Fruit fly (Drosophila melanogaster) whole organism, embryonic: Measurements from ENCODE around the gene gt.

ENCODE experiments used
- Abd-B ChIP-seq: fragments of 200-800 bp; sonication (Bioruptor generic); optimal IDR thresholded peaks from 2 replicates; lab custom pipeline; 2018; ENCODE audit warnings: missing biosample characterization, mild to moderate bottlenecking, missing genetic modification characterization, moderate library complexity
- CG11085 ChIP-seq: fragments of 200-800 bp; sonication (Bioruptor generic); IDR thresholded peaks from 2 replicates; pipeline ENCODE4 v1.3.6; 2022; ENCODE audit warnings: missing biosample characterization, missing genetic modification characterization
- CG12155 ChIP-seq: fragments of 200-800 bp; sonication (Bioruptor generic); optimal IDR thresholded peaks from 3 replicates; lab custom pipeline; 2016; ENCODE audit warnings: missing biosample characterization, missing genetic modification characterization
- CG12744 ChIP-seq: fragments of 200-800 bp; sonication (Bioruptor generic); optimal IDR thresholded peaks from 2 replicates; lab custom pipeline; 2016; ENCODE audit warnings: missing biosample characterization, missing genetic modification characterization
- CG12942 ChIP-seq: fragments of 200-800 bp; sonication (Bioruptor generic); optimal IDR thresholded peaks from 3 replicates; lab custom pipeline; 2016; ENCODE audit warnings: missing biosample characterization, missing genetic modification characterization
- CG13287 ChIP-seq: fragments of 200-800 bp; sonication (Bioruptor generic); IDR thresholded peaks from 2 replicates; pipeline ENCODE4 v1.3.6; 2022; ENCODE audit warnings: missing biosample characterization, missing genetic modification characterization; ENCODE audit not compliant: partially characterized antibody
- CG13424 ChIP-seq: fragments of 200-800 bp; sonication (Bioruptor generic); optimal IDR thresholded peaks from 2 replicates; lab custom pipeline; 2019; ENCODE audit warnings: missing biosample characterization, mild to moderate bottlenecking, missing genetic modification characterization, moderate library complexity
- CG14441 ChIP-seq: fragments of 200-800 bp; sonication (Bioruptor generic); IDR thresholded peaks from 2 replicates; pipeline ENCODE4 v1.3.6; 2022; ENCODE audit warnings: missing biosample characterization, missing genetic modification characterization
- CG14667 ChIP-seq: fragments of 200-800 bp; sonication (Bioruptor generic); IDR thresholded peaks from 2 replicates; pipeline ENCODE4 v1.3.6; 2022; ENCODE audit warnings: missing biosample characterization, missing genetic modification characterization
- CG14860 ChIP-seq: fragments of 200-800 bp; sonication (Bioruptor generic); IDR thresholded peaks from 3 replicates; pipeline ENCODE4 v1.3.6; 2022; ENCODE audit warnings: missing biosample characterization, missing genetic modification characterization; ENCODE audit not compliant: partially characterized antibody
- CG14965 ChIP-seq: fragments of 200-800 bp; sonication (Bioruptor generic); optimal IDR thresholded peaks from 2 replicates; lab custom pipeline; 2016; ENCODE audit warnings: missing biosample characterization, missing genetic modification characterization, borderline replicate concordance
- CG15514 ChIP-seq: fragments of 200-800 bp; sonication (Bioruptor generic); optimal IDR thresholded peaks from 3 replicates; lab custom pipeline; 2017; ENCODE audit warnings: missing biosample characterization, missing genetic modification characterization, mild to moderate bottlenecking, moderate library complexity, missing genetic modification reagents
- CG17361 ChIP-seq: fragments of 200-800 bp; sonication (Bioruptor generic); IDR thresholded peaks from 3 replicates; pipeline ENCODE4 v1.3.6; 2022; ENCODE audit warnings: missing biosample characterization, missing genetic modification characterization
- CG18599 ChIP-seq: fragments of 200-800 bp; sonication (Bioruptor generic); optimal IDR thresholded peaks from 3 replicates; lab custom pipeline; 2017; ENCODE audit warnings: missing biosample characterization, missing genetic modification characterization, mild to moderate bottlenecking, moderate library complexity, missing genetic modification reagents
- CG32532 ChIP-seq: fragments of 200-800 bp; sonication (Bioruptor generic); IDR thresholded peaks from 2 replicates; pipeline ENCODE4 v1.3.6; 2022; ENCODE audit warnings: missing biosample characterization, missing genetic modification characterization
- CG34376 ChIP-seq: fragments of 200-800 bp; sonication (Bioruptor generic); optimal IDR thresholded peaks from 2 replicates; lab custom pipeline; 2018; ENCODE audit warnings: missing biosample characterization, mild to moderate bottlenecking, missing genetic modification characterization
- CG3995 ChIP-seq: fragments of 200-800 bp; sonication (Bioruptor generic); optimal IDR thresholded peaks from 3 replicates; lab custom pipeline; 2016; ENCODE audit warnings: missing biosample characterization, missing genetic modification characterization
- CG7556 ChIP-seq: fragments of 200-800 bp; sonication (Bioruptor generic); optimal IDR thresholded peaks from 2 replicates; lab custom pipeline; 2017; ENCODE audit warnings: missing biosample characterization, mild to moderate bottlenecking, missing genetic modification characterization
- CG9932 ChIP-seq: fragments of 200-800 bp; sonication (Bioruptor generic); IDR thresholded peaks from 2 replicates; pipeline ENCODE4 v1.3.6; 2022; ENCODE audit warnings: missing biosample characterization, missing genetic modification characterization
- CHES-1-like ChIP-seq: fragments of 200-800 bp; sonication (Bioruptor generic); optimal IDR thresholded peaks from 2 replicates; lab custom pipeline; 2016; ENCODE audit warnings: missing biosample characterization, missing genetic modification characterization
- Dip3 ChIP-seq: fragments of 200-800 bp; sonication (Bioruptor generic); optimal IDR thresholded peaks from 3 replicates; lab custom pipeline; 2016; ENCODE audit warnings: missing biosample characterization, missing genetic modification characterization
- E2f2 ChIP-seq: fragments of 200-800 bp; sonication (Bioruptor generic); IDR thresholded peaks from 2 replicates; pipeline ENCODE4 v1.3.6; 2022; ENCODE audit warnings: missing biosample characterization, missing genetic modification characterization
- Ets65A ChIP-seq: fragments of 200-800 bp; sonication (Bioruptor generic); peaks from one replicate; lab custom pipeline; 2016; ENCODE audit warnings: missing biosample characterization, missing genetic modification characterization
- H15 ChIP-seq: fragments of 200-800 bp; sonication (Bioruptor generic); IDR thresholded peaks from 3 replicates; pipeline ENCODE4 v1.3.6; 2022; ENCODE audit warnings: missing biosample characterization, missing genetic modification characterization
- HHEX ChIP-seq: fragments of 200-800 bp; sonication (Bioruptor generic); optimal IDR thresholded peaks from 3 replicates; lab custom pipeline; 2017; ENCODE audit warnings: missing biosample characterization, mild to moderate bottlenecking, missing genetic modification characterization, missing genetic modification reagents
- Hmx ChIP-seq: fragments of 200-800 bp; sonication (Bioruptor generic); optimal IDR thresholded peaks from 2 replicates; lab custom pipeline; 2016; ENCODE audit warnings: missing biosample characterization, missing genetic modification characterization
- Hr78 ChIP-seq, 2 experiments: fragments of 200-800 bp in 1 of 2; fragments of >200 bp in 1 of 2; sonication (Bioruptor generic) in 1 of 2; optimal IDR thresholded peaks; 2 replicates each; lab custom pipeline; 2017 to 2019; ENCODE audit warnings: missing biosample characterization in 2 of 2, missing genetic modification characterization in 2 of 2, mild to moderate bottlenecking in 1 of 2, moderate library complexity in 1 of 2
- Mes4 ChIP-seq: fragments of 200-800 bp; sonication (Bioruptor generic); optimal IDR thresholded peaks from 2 replicates; lab custom pipeline; 2016; ENCODE audit warnings: missing biosample characterization, missing genetic modification characterization
- Neu2 ChIP-seq: fragments of 200-800 bp; sonication (Bioruptor generic); optimal IDR thresholded peaks from 3 replicates; lab custom pipeline; 2016; ENCODE audit warnings: missing biosample characterization, missing genetic modification characterization, borderline replicate concordance
- Nf-YB ChIP-seq: fragments of 200-800 bp; sonication (Bioruptor generic); optimal IDR thresholded peaks from 3 replicates; lab custom pipeline; 2019; ENCODE audit warnings: missing biosample characterization, mild to moderate bottlenecking, missing genetic modification characterization, moderate library complexity
- Sox102F ChIP-seq: fragments of 200-800 bp; sonication (Bioruptor generic); optimal IDR thresholded peaks from 2 replicates; lab custom pipeline; 2018; ENCODE audit warnings: missing biosample characterization, mild to moderate bottlenecking, missing genetic modification characterization, moderate library complexity
- Taf1 ChIP-seq: fragments of 200-800 bp; sonication (Bioruptor generic); IDR thresholded peaks from 2 replicates; pipeline ENCODE4 v1.3.6; 2022; ENCODE audit warnings: missing biosample characterization, missing genetic modification characterization
- ac ChIP-seq: fragments of 200-800 bp; sonication (Bioruptor generic); optimal IDR thresholded peaks from 3 replicates; lab custom pipeline; 2017; ENCODE audit warnings: missing biosample characterization, mild to moderate bottlenecking, missing genetic modification characterization
- amos ChIP-seq: fragments of 200-800 bp; sonication (Bioruptor generic); IDR thresholded peaks from 2 replicates; pipeline ENCODE4 v1.3.6; 2022; ENCODE audit warnings: missing biosample characterization, missing genetic modification characterization; ENCODE audit not compliant: partially characterized antibody
- ap ChIP-seq: fragments of 200-800 bp; sonication (Bioruptor generic); IDR thresholded peaks from 2 replicates; pipeline ENCODE4 v1.3.6; 2022; ENCODE audit warnings: missing biosample characterization, missing genetic modification characterization
- bigmax ChIP-seq: fragments of 200-800 bp; sonication (Bioruptor generic); optimal IDR thresholded peaks from 2 replicates; lab custom pipeline; 2018; ENCODE audit warnings: missing biosample characterization, mild to moderate bottlenecking, missing genetic modification characterization
- chn ChIP-seq: fragments of 200-800 bp; sonication (Bioruptor generic); optimal IDR thresholded peaks from 2 replicates; lab custom pipeline; 2016; ENCODE audit warnings: missing biosample characterization, missing genetic modification characterization
- crp ChIP-seq, 2 experiments: fragments of 200-800 bp; sonication (Bioruptor generic); optimal IDR thresholded peaks; 2 replicates in 1 of 2; 3 replicates in 1 of 2; lab custom pipeline; 2017; ENCODE audit warnings: missing biosample characterization in 2 of 2, missing genetic modification characterization in 2 of 2, mild to moderate bottlenecking in 1 of 2, moderate library complexity in 1 of 2
- esg ChIP-seq: fragments of 200-800 bp; sonication (Bioruptor generic); conservative IDR thresholded peaks from 2 replicates; pipeline ENCODE4 v1.3.6; 2022; ENCODE audit warnings: missing biosample characterization, missing genetic modification characterization
- ftz-f1 ChIP-seq: fragments of 200-800 bp; sonication (Bioruptor generic); optimal IDR thresholded peaks from 2 replicates; lab custom pipeline; 2016; ENCODE audit warnings: missing biosample characterization, missing genetic modification characterization
- gfzf ChIP-seq: fragments of 200-800 bp; sonication (Bioruptor generic); optimal IDR thresholded peaks from 2 replicates; lab custom pipeline; 2016; ENCODE audit warnings: missing biosample characterization, mild to moderate bottlenecking, missing genetic modification characterization, moderate library complexity
- ham ChIP-seq: fragments of 200-800 bp; sonication (Bioruptor generic); IDR thresholded peaks from 2 replicates; pipeline ENCODE4 v1.3.6; 2022; ENCODE audit warnings: missing biosample characterization, missing genetic modification characterization
- her ChIP-seq: fragments of 200-800 bp; sonication (Bioruptor generic); optimal IDR thresholded peaks from 2 replicates; lab custom pipeline; 2016; ENCODE audit warnings: missing biosample characterization, missing genetic modification characterization
- lola ChIP-seq, 3 experiments: fragments of >200 bp in 2 of 3; fragments of 200-800 bp in 1 of 3; sonication (Bioruptor generic) in 1 of 3; optimal IDR thresholded peaks; 2 replicates each; lab custom pipeline; 2017 to 2019; ENCODE audit warnings: missing biosample characterization in 3 of 3, missing genetic modification characterization in 3 of 3, mild to moderate bottlenecking in 1 of 3, moderate library complexity in 1 of 3
- nerfin-2 ChIP-seq: fragments of 200-800 bp; sonication (Bioruptor generic); IDR thresholded peaks from 2 replicates; pipeline ENCODE4 v1.3.6; 2022; ENCODE audit warnings: missing biosample characterization, missing genetic modification characterization; ENCODE audit not compliant: partially characterized antibody
- otp ChIP-seq: fragments of 200-800 bp; sonication (Bioruptor generic); IDR thresholded peaks from 3 replicates; pipeline ENCODE4, ENCODE4 v1.3.6; 2022; ENCODE audit warnings: missing biosample characterization, missing genetic modification characterization
- phol ChIP-seq: fragments of 200-800 bp; sonication (Bioruptor generic); optimal IDR thresholded peaks from 3 replicates; lab custom pipeline; 2018; ENCODE audit warnings: missing biosample characterization, mild to moderate bottlenecking, missing genetic modification characterization, moderate library complexity
- tap ChIP-seq: fragments of 200-800 bp; optimal IDR thresholded peaks from 3 replicates; lab custom pipeline; 2019; ENCODE audit warnings: missing biosample characterization, mild to moderate bottlenecking, missing genetic modification characterization, moderate library complexity
- toy ChIP-seq: fragments of 200-800 bp; sonication (Bioruptor generic); IDR thresholded peaks from 2 replicates; pipeline ENCODE4 v1.3.6; 2022; ENCODE audit warnings: missing biosample characterization, missing genetic modification characterization
- trem ChIP-seq: fragments of 200-800 bp; optimal IDR thresholded peaks from 3 replicates; lab custom pipeline; 2019; ENCODE audit warnings: missing biosample characterization, mild to moderate bottlenecking, missing genetic modification characterization, moderate library complexity
- z ChIP-seq: fragments of 200-800 bp; sonication (Bioruptor generic); IDR thresholded peaks from 3 replicates; pipeline ENCODE4 v1.3.6; 2022; ENCODE audit warnings: missing biosample characterization, missing genetic modification characterization

Gene gt

DNA sequence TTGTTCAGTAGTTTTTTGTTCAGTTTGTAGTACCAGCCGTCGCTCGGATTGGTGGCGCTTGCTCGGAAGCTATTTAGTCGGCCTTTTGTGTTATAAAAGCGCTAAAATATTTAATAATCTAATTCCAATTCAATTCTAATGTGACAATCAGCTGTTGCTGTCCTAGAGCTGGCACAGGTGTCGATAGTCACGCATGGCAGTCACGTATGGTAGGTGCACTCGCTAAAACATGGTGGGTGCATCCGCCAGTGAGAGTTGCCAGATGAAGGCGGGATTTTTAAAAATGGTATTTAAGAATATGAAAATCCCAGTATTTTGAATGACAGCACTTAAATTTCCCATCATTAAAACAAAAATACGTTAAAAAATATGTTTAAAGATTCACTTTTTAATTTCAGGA is 15.0 kb upstream of the gt start, which contains the start of gene tko (continued):
- TF ChIP-seq CG32532 (GFP tag; lab: Robert Waterston, UW), result no peak
- no peak for TF ChIP-seq Hmx
- 0 out of 3 replicates have a peak, but pooled peaks have one; percentile 11 for TF ChIP-seq CG17361 (GFP tag; lab: Robert Waterston, UW)
- no peak for TF ChIP-seq Dip3 (GFP tag; lab: Kevin White, UChicago)
- peak; percentile 23 for TF ChIP-seq her (GFP tag; lab: Kevin White, UChicago)
- peak; percentile 96 for TF ChIP-seq CG13287 (GFP tag; lab: Robert Waterston, UW)
- no peak for TF ChIP-seq CG13424 (tag; lab: Kevin White, UChicago)
- TF ChIP-seq Neu2, result no peak
- no peak for TF ChIP-seq Mes4 (GFP tag; lab: Kevin White, UChicago)
- peak; percentile 67 for TF ChIP-seq CG9932 (GFP tag; lab: Robert Waterston, UW)
- peak; percentile 80 for TF ChIP-seq CG15514 (GFP tag; lab: Kevin White, UChicago)
- no peak for TF ChIP-seq CG7556 (GFP tag; lab: Kevin White, UChicago)
- TF ChIP-seq toy (GFP tag; lab: Robert Waterston, UW), result no peak
- no peak for TF ChIP-seq Abd-B (GFP tag; lab: Kevin White, UChicago)
- 0 out of 2 replicates have a peak, but pooled peaks have one; percentile 18 for TF ChIP-seq CG11085 (GFP tag; lab: Robert Waterston, UW)
- TF ChIP-seq CG14667 (GFP tag; lab: Robert Waterston, UW), result no peak
- no peak for TF ChIP-seq ham (GFP tag; lab: Robert Waterston, UW)
- TF ChIP-seq Taf1 (GFP tag; lab: Robert Waterston, UW), result no peak
- no peak for TF ChIP-seq ap (GFP tag; lab: Robert Waterston, UW)
- TF ChIP-seq Nf-YB (GFP tag; lab: Kevin White, UChicago), result peak; percentile 10
- TF ChIP-seq crp (GFP tag; optimal IDR thresholded peaks at IDR 0.05; lab: Kevin White, UChicago), result peak; percentile 88 to 99
- no peak for TF ChIP-seq Sox102F (GFP tag; lab: Kevin White, UChicago)
- TF ChIP-seq esg (GFP tag; lab: Robert Waterston, UW), result no peak
- TF ChIP-seq H15, result no peak
- TF ChIP-seq bigmax (GFP tag; lab: Kevin White, UChicago), result no peak
- no peak for TF ChIP-seq Hr78 (GFP tag; optimal IDR thresholded peaks at IDR 0.05; lab: Kevin White, UChicago)
- peak; percentile 76 for TF ChIP-seq phol (tag; lab: Kevin White, UChicago)
- no peak for TF ChIP-seq CG12942 (GFP tag; lab: Kevin White, UChicago)
- no peak for TF ChIP-seq chn (GFP tag; lab: Kevin White, UChicago)
- TF ChIP-seq CG14441 (GFP tag; lab: Robert Waterston, UW), result no peak
- TF ChIP-seq otp, result no peak
- peak; percentile 88 for TF ChIP-seq CG3995
- no peak for TF ChIP-seq lola (GFP tag; optimal IDR thresholded peaks at IDR 0.05; lab: Kevin White, UChicago)
- peak; percentile 85 for TF ChIP-seq trem (tag; lab: Kevin White, UChicago)
- no peak for TF ChIP-seq z (GFP tag; lab: Robert Waterston, UW)
- peak; percentile 27 for TF ChIP-seq ftz-f1 (GFP tag; lab: Kevin White, UChicago)
- peak; percentile 58 for TF ChIP-seq gfzf (GFP tag; lab: Kevin White, UChicago)
- TF ChIP-seq CHES-1-like, result peak; percentile 54
- TF ChIP-seq CG12155 (GFP tag; lab: Kevin White, UChicago), result no peak
- no peak for TF ChIP-seq CG18599
- peak; percentile 99 for TF ChIP-seq amos (GFP tag; lab: Robert Waterston, UW)
- no peak for TF ChIP-seq ac (GFP tag; lab: Kevin White, UChicago)
- TF ChIP-seq E2f2 (GFP tag; lab: Robert Waterston, UW), result peak; percentile 92
- TF ChIP-seq CG14965 (GFP tag; lab: Kevin White, UChicago), result no peak
- no peak for TF ChIP-seq tap (tag; lab: Kevin White, UChicago)
- TF ChIP-seq Ets65A (GFP tag; lab: Kevin White, UChicago), result no peak
- peak; percentile 89 for TF ChIP-seq nerfin-2
- TF ChIP-seq CG34376, result no peak
- no peak for TF ChIP-seq HHEX (GFP tag; lab: Kevin White, UChicago)
- peak; percentile 84 for TF ChIP-seq CG14860 (GFP tag; lab: Robert Waterston, UW)
- TF ChIP-seq CG12744 (GFP tag; lab: Kevin White, UChicago), result no peak
